Worm (Caenorhabditis elegans) whole organism, L4 larva: ENCODE data around the gene R04B5.6.

Experiments used
- F49E8.2 ChIP-seq: sonication (generic microtip); optimal IDR thresholded peaks from 2 replicates; lab custom pipeline; 2016; ENCODE audit warnings: missing compliant biosample characterization, mild to moderate bottlenecking, missing genetic modification characterization, borderline replicate concordance
- ceh-28 ChIP-seq: fragments of 150-350 bp; optimal IDR thresholded peaks from 2 replicates; lab custom pipeline; 2014; ENCODE audit warnings: missing biosample characterization, missing genetic modification reagents, missing genetic modification characterization
- nhr-11 ChIP-seq: fragments of 150-350 bp; optimal IDR thresholded peaks from 2 replicates; lab custom pipeline; 2014; ENCODE audit warnings: missing biosample characterization, missing genetic modification characterization
- pha-4 ChIP-seq, 2 experiments: fragments of 150-350 bp in 1 of 2; fragments of 200-800 bp in 1 of 2; sonication (Bioruptor generic) in 1 of 2; IDR thresholded peaks in 1 of 2; optimal IDR thresholded peaks in 1 of 2; 2 replicates each; pipeline versions ENCODE4 v1.3.6 to Lab custom; 2014 to 2022; ENCODE audit warnings: missing genetic modification characterization in 2 of 2, missing genetic modification reagents in 2 of 2, missing biosample characterization in 1 of 2, missing compliant biosample characterization in 1 of 2
- pqm-1 ChIP-seq: sonication (generic microtip); optimal IDR thresholded peaks from 2 replicates; lab custom pipeline; 2017; ENCODE audit warnings: missing biosample characterization, missing genetic modification characterization
- unc-62 ChIP-seq, 3 experiments: fragments of 150-350 bp in 1 of 3; sonication (generic microtip); optimal IDR thresholded peaks in 2 of 3; peaks in 1 of 3; 1 replicate in 1 of 3; 2 replicates in 2 of 3; lab custom pipeline; 2014 to 2017; ENCODE audit warnings: missing biosample characterization in 3 of 3, missing genetic modification characterization in 3 of 3, missing genetic modification reagents in 3 of 3, missing genotype in 1 of 3
- zip-2 ChIP-seq: fragments of 150-350 bp; optimal IDR thresholded peaks from 2 replicates; lab custom pipeline; 2014; ENCODE audit warnings: missing biosample characterization, missing genetic modification characterization

- no peak for TF ChIP-seq pqm-1 (tag; lab: Kevin White, UChicago)
- no peak for TF ChIP-seq unc-62 (GFP tag; optimal IDR thresholded peaks at IDR 0.05 in 1 of 2; lab: Kevin White, UChicago)
- no peak for TF ChIP-seq unc-62 (tag; optimal IDR thresholded peaks at IDR 0.05; lab: Kevin White, UChicago)
- TF ChIP-seq nhr-11 (tag; lab: Kevin White, UChicago), result no peak
- TF ChIP-seq pha-4 (GFP tag; IDR thresholded peaks at IDR 0.05; lab: Robert Waterston, UW), result no peak
- no peak for TF ChIP-seq pha-4 (tag; optimal IDR thresholded peaks at IDR 0.05; lab: Kevin White, UChicago)
- no peak for TF ChIP-seq F49E8.2 (tag; lab: Kevin White, UChicago)
- no peak for TF ChIP-seq zip-2 (tag; lab: Kevin White, UChicago)
- TF ChIP-seq ceh-28, result no peak
Measured at ce11 chrV:10060039-10060438, 24.9 kb upstream of the R04B5.6 start.
